Fruit fly (Drosophila melanogaster) whole organism, embryonic: ENCODE measurements around the gene Hf.

ENCODE experiments used
- Ada2b ChIP-seq: fragments of 200-800 bp; sonication (Bioruptor generic); IDR thresholded peaks from 2 replicates; pipeline ENCODE4 v1.3.6; 2022; ENCODE audit warnings: missing biosample characterization, missing genetic modification characterization
- BEAF-32 ChIP-seq: fragments of 200-800 bp; sonication (Bioruptor generic); optimal IDR thresholded peaks from 3 replicates; lab custom pipeline; 2017; ENCODE audit warnings: missing biosample characterization, missing genetic modification characterization, mild to moderate bottlenecking, moderate library complexity, missing genetic modification reagents
- Bteb2 ChIP-seq: fragments of 200-800 bp; sonication (Bioruptor generic); optimal IDR thresholded peaks from 2 replicates; lab custom pipeline; 2016; ENCODE audit warnings: missing biosample characterization, missing genetic modification characterization
- CG10979 ChIP-seq: fragments of 200-800 bp; sonication (Bioruptor generic); optimal IDR thresholded peaks from 2 replicates; lab custom pipeline; 2018; ENCODE audit warnings: missing biosample characterization, mild to moderate bottlenecking, missing genetic modification characterization, moderate library complexity
- CG13894 ChIP-seq: fragments of 200-800 bp; sonication (Bioruptor generic); optimal IDR thresholded peaks from 3 replicates; lab custom pipeline; 2018; ENCODE audit warnings: missing biosample characterization, mild to moderate bottlenecking, missing genetic modification characterization, moderate library complexity
- CG14860 ChIP-seq: fragments of 200-800 bp; sonication (Bioruptor generic); IDR thresholded peaks from 3 replicates; pipeline ENCODE4 v1.3.6; 2022; ENCODE audit warnings: missing biosample characterization, missing genetic modification characterization; ENCODE audit not compliant: partially characterized antibody
- CG17186 ChIP-seq: fragments of 200-800 bp; sonication (Bioruptor generic); optimal IDR thresholded peaks from 3 replicates; lab custom pipeline; 2017; ENCODE audit warnings: missing biosample characterization, missing genetic modification reagents, missing genetic modification characterization
- CG17829 ChIP-seq: fragments of 200-800 bp; optimal IDR thresholded peaks from 2 replicates; lab custom pipeline; 2019; ENCODE audit warnings: missing biosample characterization, mild to moderate bottlenecking, missing genetic modification characterization, moderate library complexity
- CG1832 ChIP-seq: fragments of 200-800 bp; sonication (Bioruptor generic); optimal IDR thresholded peaks from 2 replicates; lab custom pipeline; 2017; ENCODE audit warnings: missing biosample characterization, mild to moderate bottlenecking, missing genetic modification characterization, inconsistent platforms
- CG2120 ChIP-seq: fragments of 200-800 bp; sonication (Bioruptor generic); optimal IDR thresholded peaks from 3 replicates; lab custom pipeline; 2016; ENCODE audit warnings: missing biosample characterization, missing genetic modification characterization
- CG2678 ChIP-seq: fragments of 200-800 bp; sonication (Bioruptor generic); optimal IDR thresholded peaks from 3 replicates; lab custom pipeline; 2019; ENCODE audit warnings: missing biosample characterization, mild to moderate bottlenecking, missing genetic modification characterization, moderate library complexity
- CG30431 ChIP-seq: fragments of 200-800 bp; sonication (Bioruptor generic); optimal IDR thresholded peaks from 2 replicates; lab custom pipeline; 2017; ENCODE audit warnings: missing biosample characterization, missing genetic modification characterization
- CG31388 ChIP-seq: fragments of 200-800 bp; sonication (Bioruptor generic); optimal IDR thresholded peaks from 2 replicates; lab custom pipeline; 2016; ENCODE audit warnings: missing biosample characterization, missing genetic modification characterization
- CG4854 ChIP-seq: fragments of 200-800 bp; sonication (Bioruptor generic); optimal IDR thresholded peaks from 2 replicates; lab custom pipeline; 2016; ENCODE audit warnings: missing biosample characterization, missing genetic modification characterization, inconsistent platforms
- CG5953 ChIP-seq: fragments of 200-800 bp; sonication (Bioruptor generic); IDR thresholded peaks from 2 replicates; pipeline ENCODE4 v1.3.6; 2022; ENCODE audit warnings: missing biosample characterization, missing genetic modification characterization
- CG6654 ChIP-seq: fragments of 200-800 bp; sonication (Bioruptor generic); optimal IDR thresholded peaks from 2 replicates; lab custom pipeline; 2017; ENCODE audit warnings: missing biosample characterization, mild to moderate bottlenecking, missing genetic modification characterization
- CG6683 ChIP-seq: fragments of 200-800 bp; sonication (Bioruptor generic); optimal IDR thresholded peaks from 2 replicates; lab custom pipeline; 2017; ENCODE audit warnings: missing biosample characterization, mild to moderate bottlenecking, missing genetic modification characterization, missing genetic modification reagents
- CG7357 ChIP-seq: fragments of 200-800 bp; sonication (Bioruptor generic); IDR thresholded peaks from 3 replicates; pipeline ENCODE4 v1.3.6; 2022; ENCODE audit warnings: missing biosample characterization, missing genetic modification characterization
- CG7839 ChIP-seq: fragments of 200-800 bp; sonication (Bioruptor generic); optimal IDR thresholded peaks from 3 replicates; lab custom pipeline; 2018; ENCODE audit warnings: missing biosample characterization, mild to moderate bottlenecking, missing genetic modification characterization, moderate library complexity
- CG8478 ChIP-seq: fragments of >200 bp; optimal IDR thresholded peaks from 2 replicates; lab custom pipeline; 2018
- CG9932 ChIP-seq: fragments of 200-800 bp; sonication (Bioruptor generic); IDR thresholded peaks from 2 replicates; pipeline ENCODE4 v1.3.6; 2022; ENCODE audit warnings: missing biosample characterization, missing genetic modification characterization
- Doc2 ChIP-seq: fragments of 200-800 bp; sonication (Bioruptor generic); IDR thresholded peaks from 2 replicates; pipeline ENCODE4 v1.3.6; 2022; ENCODE audit warnings: missing biosample characterization, missing genetic modification characterization
- E2f2 ChIP-seq: fragments of 200-800 bp; sonication (Bioruptor generic); IDR thresholded peaks from 2 replicates; pipeline ENCODE4 v1.3.6; 2022; ENCODE audit warnings: missing biosample characterization, missing genetic modification characterization
- Hsf ChIP-seq: fragments of 200-800 bp; sonication (Bioruptor generic); optimal IDR thresholded peaks from 3 replicates; lab custom pipeline; 2016; ENCODE audit warnings: missing biosample characterization, missing genetic modification characterization
- Mad ChIP-seq: fragments of 200-800 bp; sonication (Bioruptor generic); optimal IDR thresholded peaks from 2 replicates; lab custom pipeline; 2016; ENCODE audit warnings: missing biosample characterization, missing genetic modification characterization
- NfI ChIP-seq: fragments of 200-800 bp; sonication (Bioruptor generic); optimal IDR thresholded peaks from 3 replicates; lab custom pipeline; 2018; ENCODE audit warnings: missing biosample characterization, mild to moderate bottlenecking, missing genetic modification characterization, moderate library complexity
- Optix ChIP-seq: fragments of 200-800 bp; sonication (Bioruptor generic); IDR thresholded peaks from 3 replicates; pipeline ENCODE4 v1.3.6; 2022; ENCODE audit warnings: missing biosample characterization, missing genetic modification characterization
- Sry-β ChIP-seq: fragments of 200-800 bp; sonication (Bioruptor generic); optimal IDR thresholded peaks from 2 replicates; lab custom pipeline; 2018; ENCODE audit warnings: missing biosample characterization, mild to moderate bottlenecking, missing genetic modification characterization, moderate library complexity
- Taf1 ChIP-seq: fragments of 200-800 bp; sonication (Bioruptor generic); IDR thresholded peaks from 2 replicates; pipeline ENCODE4 v1.3.6; 2022; ENCODE audit warnings: missing biosample characterization, missing genetic modification characterization
- Xbp1 ChIP-seq: fragments of 200-800 bp; sonication (Bioruptor generic); optimal IDR thresholded peaks from 3 replicates; lab custom pipeline; 2016; ENCODE audit warnings: missing biosample characterization, mild to moderate bottlenecking, missing genetic modification characterization
- abd-A ChIP-seq: fragments of 200-800 bp; sonication (Bioruptor generic); optimal IDR thresholded peaks from 3 replicates; lab custom pipeline; 2019; ENCODE audit warnings: missing biosample characterization, mild to moderate bottlenecking, missing genetic modification characterization, moderate library complexity
- ac ChIP-seq: fragments of 200-800 bp; sonication (Bioruptor generic); optimal IDR thresholded peaks from 3 replicates; lab custom pipeline; 2017; ENCODE audit warnings: missing biosample characterization, mild to moderate bottlenecking, missing genetic modification characterization
- al ChIP-seq: fragments of 200-800 bp; sonication (Bioruptor generic); IDR thresholded peaks from 2 replicates; pipeline ENCODE4 v1.3.6; 2022; ENCODE audit warnings: missing biosample characterization, missing genetic modification characterization
- ase ChIP-seq: fragments of 200-800 bp; sonication (Bioruptor generic); IDR thresholded peaks from 3 replicates; pipeline ENCODE4 v1.3.6; 2022; ENCODE audit warnings: missing biosample characterization, missing genetic modification characterization
- az2 ChIP-seq: fragments of 200-800 bp; sonication (Bioruptor generic); optimal IDR thresholded peaks from 3 replicates; lab custom pipeline; 2016; ENCODE audit warnings: missing biosample characterization, missing genetic modification characterization
- bbx ChIP-seq: fragments of 200-800 bp; sonication (Bioruptor generic); IDR thresholded peaks from 2 replicates; pipeline ENCODE4 v1.3.6; 2022; ENCODE audit warnings: missing biosample characterization, missing genetic modification characterization; ENCODE audit not compliant: partially characterized antibody
- chn ChIP-seq: fragments of 200-800 bp; sonication (Bioruptor generic); optimal IDR thresholded peaks from 2 replicates; lab custom pipeline; 2016; ENCODE audit warnings: missing biosample characterization, missing genetic modification characterization
- cwo ChIP-seq: fragments of 200-800 bp; sonication (Bioruptor generic); optimal IDR thresholded peaks from 3 replicates; lab custom pipeline; 2017; ENCODE audit warnings: missing biosample characterization, missing genetic modification characterization, mild to moderate bottlenecking, moderate library complexity, missing genetic modification reagents
- en ChIP-seq: fragments of 200-800 bp; sonication (Bioruptor generic); optimal IDR thresholded peaks from 2 replicates; lab custom pipeline; 2016; ENCODE audit warnings: missing biosample characterization, missing genetic modification characterization
- eyg ChIP-seq: fragments of 200-800 bp; sonication (Bioruptor generic); optimal IDR thresholded peaks from 3 replicates; lab custom pipeline; 2016; ENCODE audit warnings: missing biosample characterization, missing genetic modification characterization
- ftz-f1 ChIP-seq: fragments of 200-800 bp; sonication (Bioruptor generic); optimal IDR thresholded peaks from 2 replicates; lab custom pipeline; 2016; ENCODE audit warnings: missing biosample characterization, missing genetic modification characterization
- grau ChIP-seq: fragments of 200-800 bp; optimal IDR thresholded peaks from 3 replicates; lab custom pipeline; 2019; ENCODE audit warnings: missing biosample characterization, mild to moderate bottlenecking, missing genetic modification characterization, moderate library complexity
- ind ChIP-seq: fragments of 200-800 bp; sonication (Bioruptor generic); optimal IDR thresholded peaks from 3 replicates; lab custom pipeline; 2016; ENCODE audit warnings: missing biosample characterization, missing genetic modification characterization
- inv ChIP-seq: fragments of 200-800 bp; sonication (Bioruptor generic); IDR thresholded peaks from 2 replicates; pipeline ENCODE4 v1.3.6; 2022; ENCODE audit warnings: missing biosample characterization, missing genetic modification characterization; ENCODE audit not compliant: partially characterized antibody
- kay ChIP-seq: fragments of 200-800 bp; sonication (Bioruptor generic); optimal IDR thresholded peaks from 2 replicates; lab custom pipeline; 2016; ENCODE audit warnings: missing biosample characterization, missing genetic modification characterization
- klu ChIP-seq: fragments of 200-800 bp; sonication (Bioruptor generic); IDR thresholded peaks from 2 replicates; pipeline ENCODE4 v1.3.6; 2022; ENCODE audit warnings: missing biosample characterization, missing genetic modification characterization
- lmd ChIP-seq: fragments of 200-800 bp; sonication (Bioruptor generic); IDR thresholded peaks from 2 replicates; pipeline ENCODE4 v1.3.6; 2022; ENCODE audit warnings: missing biosample characterization, missing genetic modification characterization
- org-1 ChIP-seq: fragments of 200-800 bp; sonication (Bioruptor generic); optimal IDR thresholded peaks from 2 replicates; lab custom pipeline; 2017; ENCODE audit warnings: missing biosample characterization, missing genetic modification characterization
- otp ChIP-seq: fragments of 200-800 bp; sonication (Bioruptor generic); IDR thresholded peaks from 3 replicates; pipeline ENCODE4, ENCODE4 v1.3.6; 2022; ENCODE audit warnings: missing biosample characterization, missing genetic modification characterization
- sd ChIP-seq: fragments of 200-800 bp; sonication (Bioruptor generic); optimal IDR thresholded peaks from 3 replicates; lab custom pipeline; 2018; ENCODE audit warnings: missing biosample characterization, mild to moderate bottlenecking, missing genetic modification characterization, moderate library complexity
- ttk ChIP-seq: fragments of 200-800 bp; sonication (Bioruptor generic); IDR thresholded peaks from 2 replicates; pipeline ENCODE4 v2.1.2; 2022; ENCODE audit warnings: missing biosample characterization, missing genetic modification characterization

Gene Hf

dm6 chr2L:19941352-19941851 is 26.1 kb downstream of the Hf start (continued):
- TF ChIP-seq az2, result peak; percentile 85
- TF ChIP-seq Hsf (GFP tag; lab: Kevin White, UChicago), result peak; percentile 85
- TF ChIP-seq CG8478 (lab: Kevin White, UChicago), result no peak
- TF ChIP-seq CG5953 (GFP tag; lab: Robert Waterston, UW), result peak; percentile 72
- TF ChIP-seq Optix (GFP tag; lab: Robert Waterston, UW), result peak; percentile 78; the same call in 2 of the 3 replicates
- TF ChIP-seq chn (GFP tag; lab: Kevin White, UChicago), result peak; percentile 85
- TF ChIP-seq Bteb2, result peak; percentile 83
- TF ChIP-seq inv, result no peak
- TF ChIP-seq Mad (GFP tag; lab: Kevin White, UChicago), result peak; percentile 78
- peak; percentile 85 for TF ChIP-seq lmd (GFP tag; lab: Robert Waterston, UW)
- TF ChIP-seq Ada2b, result peak; percentile 93
- peak; percentile 85 for TF ChIP-seq ind (GFP tag; lab: Kevin White, UChicago)
- TF ChIP-seq CG9932, result peak; percentile 94
- peak; percentile 84 for TF ChIP-seq CG7357 (GFP tag; lab: Robert Waterston, UW)
- peak; percentile 93 for TF ChIP-seq al (GFP tag; lab: Robert Waterston, UW)
- no peak for TF ChIP-seq eyg (GFP tag; lab: Kevin White, UChicago)
- TF ChIP-seq CG31388 (GFP tag; lab: Kevin White, UChicago), result no peak
- TF ChIP-seq BEAF-32 (GFP tag; lab: Kevin White, UChicago), result no peak
- peak; percentile 89 for TF ChIP-seq CG2678
- TF ChIP-seq E2f2, result peak; percentile 70
- TF ChIP-seq otp (GFP tag; lab: Robert Waterston, UW), result peak; percentile 92
- TF ChIP-seq ac (GFP tag; lab: Kevin White, UChicago), result no peak
- TF ChIP-seq kay (GFP tag; lab: Kevin White, UChicago), result peak; percentile 68
- peak; percentile 23 for TF ChIP-seq CG4854 (GFP tag; lab: Kevin White, UChicago)
- peak; percentile 95 for TF ChIP-seq CG2120 (GFP tag; lab: Kevin White, UChicago)
- peak; percentile 73 for TF ChIP-seq CG30431 (GFP tag; lab: Kevin White, UChicago)
- TF ChIP-seq ase (GFP tag; lab: Robert Waterston, UW), result peak; percentile 84
- peak; percentile 76 for TF ChIP-seq CG7839
- peak; percentile 76 for TF ChIP-seq Taf1 (GFP tag; lab: Robert Waterston, UW)
- TF ChIP-seq grau (tag; lab: Kevin White, UChicago), result peak; percentile 82
- TF ChIP-seq Xbp1 (GFP tag; lab: Kevin White, UChicago), result peak; percentile 89
- no peak for TF ChIP-seq CG1832 (GFP tag; lab: Kevin White, UChicago)
- peak; percentile 69 for TF ChIP-seq sd
- TF ChIP-seq CG13894 (tag; lab: Kevin White, UChicago), result peak; percentile 56
- peak; percentile 78 for TF ChIP-seq NfI
- TF ChIP-seq bbx (GFP tag; lab: Robert Waterston, UW), result no peak
- peak; percentile 74 for TF ChIP-seq CG17829 (tag; lab: Kevin White, UChicago)
- TF ChIP-seq org-1, result peak; percentile 82
- TF ChIP-seq CG6683 (GFP tag; lab: Kevin White, UChicago), result peak; percentile 33
- peak; percentile 85 for TF ChIP-seq abd-A (tag; lab: Kevin White, UChicago)
- peak; percentile 38 for TF ChIP-seq CG6654 (GFP tag; lab: Kevin White, UChicago)
- peak; percentile 50; the same call in 1 of the 2 replicates for TF ChIP-seq Doc2
- no peak for TF ChIP-seq CG17186 (GFP tag; lab: Kevin White, UChicago)
- peak; percentile 72 for TF ChIP-seq cwo
- peak; percentile 19 for TF ChIP-seq ftz-f1 (GFP tag; lab: Kevin White, UChicago)
- TF ChIP-seq CG14860 (GFP tag; lab: Robert Waterston, UW), result no peak
- peak; percentile 51 for TF ChIP-seq en
- peak; percentile 97 for TF ChIP-seq klu
- no peak for TF ChIP-seq Sry-β (GFP tag; lab: Kevin White, UChicago)
- peak; percentile 75 for TF ChIP-seq CG10979 (tag; lab: Kevin White, UChicago)
- TF ChIP-seq ttk (GFP tag; lab: Robert Waterston, UW), result peak; percentile 52
